Fruit fly (Drosophila melanogaster): ENCODE measurements around the gene hzg.

- TF ChIP-seq pan (optimal IDR thresholded peaks at IDR 0.05) = no peak
- no peak for TF ChIP-seq usp (GFP tag; optimal IDR thresholded peaks at IDR 0.05)
- TF ChIP-seq h (GFP tag; optimal IDR thresholded peaks at IDR 0.05) = no peak
- TF ChIP-seq Sp1 (GFP tag; optimal IDR thresholded peaks at IDR 0.05) = no peak
- no peak for TF ChIP-seq ey (GFP tag; optimal IDR thresholded peaks at IDR 0.05)
- TF ChIP-seq CG9705 (GFP tag; optimal IDR thresholded peaks at IDR 0.05) = no peak
- TF ChIP-seq jim (GFP tag; optimal IDR thresholded peaks at IDR 0.05) = no peak
- TF ChIP-seq Vsx2 (GFP tag; optimal IDR thresholded peaks at IDR 0.05; ENCODE audit: partially characterized antibody) = no peak
- no peak for TF ChIP-seq lola (GFP tag; optimal IDR thresholded peaks at IDR 0.05)
- no peak for TF ChIP-seq Hr78 (GFP tag; optimal IDR thresholded peaks at IDR 0.05)
- TF ChIP-seq br (GFP tag; optimal IDR thresholded peaks at IDR 0.05) = no peak
Measured at dm6 chr3L:16053026-16053556, 48.6 kb upstream of the hzg start.

Data from whole organism, wandering third instar larva.